Worm (Caenorhabditis elegans) whole organism, L1 larva: ENCODE measurements around the gene col-98.

ENCODE experiments used
- C04F5.9 ChIP-seq: sonication (generic microtip); optimal IDR thresholded peaks from 2 replicates; lab custom pipeline; 2016; ENCODE audit warnings: missing genetic modification characterization, missing compliant biosample characterization
- F16B12.6 ChIP-seq: fragments of 150-350 bp; optimal IDR thresholded peaks from 2 replicates; lab custom pipeline; 2014; ENCODE audit warnings: missing biosample characterization, missing genetic modification characterization
- Y116A8C.19 ChIP-seq: sonication (generic microtip); optimal IDR thresholded peaks from 2 replicates; lab custom pipeline; 2016; ENCODE audit warnings: missing compliant biosample characterization, missing genetic modification characterization, borderline replicate concordance
- aha-1 ChIP-seq: fragments of 150-350 bp; optimal IDR thresholded peaks from 2 replicates; lab custom pipeline; 2014; ENCODE audit warnings: missing biosample characterization, missing genetic modification characterization
- alr-1 ChIP-seq: fragments of 200-800 bp; sonication (Bioruptor generic); optimal IDR thresholded peaks from 2 replicates; lab custom pipeline; 2018; ENCODE audit warnings: borderline replicate concordance, mild to moderate bottlenecking, missing genetic modification characterization, missing compliant biosample characterization
- ceh-63 ChIP-seq: fragments of 200-800 bp; sonication (Bioruptor generic); optimal IDR thresholded peaks from 2 replicates; lab custom pipeline; 2018; ENCODE audit warnings: mild to moderate bottlenecking, missing genetic modification characterization, missing compliant biosample characterization
- ceh-8 ChIP-seq: fragments of 200-800 bp; sonication (Bioruptor generic); optimal IDR thresholded peaks from 2 replicates; lab custom pipeline; 2018; ENCODE audit warnings: mild to moderate bottlenecking, missing genetic modification characterization, moderate library complexity, missing compliant biosample characterization
- dsc-1 ChIP-seq: sonication (generic microtip); optimal IDR thresholded peaks from 2 replicates; lab custom pipeline; 2016; ENCODE audit warnings: mild to moderate bottlenecking, missing genetic modification characterization, missing compliant biosample characterization
- efl-1 ChIP-seq, 4 experiments: fragments of 150-350 bp; optimal IDR thresholded peaks in 3 of 4; peaks in 1 of 4; 1 replicate in 1 of 4; 2 replicates in 3 of 4; lab custom pipeline; 2014; ENCODE audit warnings: missing biosample characterization in 2 of 4, missing genetic modification characterization in 2 of 4, missing genetic modification reagents in 2 of 4
- efl-3 ChIP-seq: fragments of 200-800 bp; sonication (Bioruptor generic); optimal IDR thresholded peaks from 2 replicates; lab custom pipeline; 2018; ENCODE audit warnings: mild to moderate bottlenecking, missing genetic modification characterization, missing compliant biosample characterization
- egl-13 ChIP-seq: sonication (generic microtip); optimal IDR thresholded peaks from 2 replicates; lab custom pipeline; 2016; ENCODE audit warnings: missing genotype, missing genetic modification reagents, missing genetic modification characterization, missing compliant biosample characterization
- elt-3 ChIP-seq, 6 experiments: fragments of 150-350 bp in 1 of 6; sonication (generic microtip); optimal IDR thresholded peaks; 2 replicates each; lab custom pipeline; 2017 to 2018; ENCODE audit warnings: missing biosample characterization in 6 of 6, missing genetic modification characterization in 6 of 6, inconsistent platforms in 1 of 6
- ets-5 ChIP-seq: fragments of 200-800 bp; sonication (Bioruptor generic); IDR thresholded peaks from 2 replicates; pipeline ENCODE4 v1.3.6; 2022; ENCODE audit warnings: missing genetic modification characterization, missing compliant biosample characterization
- fkh-10 ChIP-seq: sonication (generic microtip); optimal IDR thresholded peaks from 2 replicates; lab custom pipeline; 2017; ENCODE audit warnings: missing biosample characterization, missing genetic modification reagents, missing genetic modification characterization
- fkh-8 ChIP-seq: sonication (generic microtip); optimal IDR thresholded peaks from 2 replicates; lab custom pipeline; 2016; ENCODE audit warnings: mild to moderate bottlenecking, missing genetic modification characterization, missing compliant biosample characterization
- fos-1 ChIP-seq: fragments of 150-350 bp; optimal IDR thresholded peaks from 2 replicates; lab custom pipeline; 2014; ENCODE audit warnings: missing biosample characterization, missing genetic modification characterization
- grh-1 ChIP-seq: fragments of 200-800 bp; sonication (Bioruptor generic); IDR thresholded peaks from 2 replicates; pipeline ENCODE4 v1.3.6; 2022; ENCODE audit warnings: missing genetic modification reagents, missing genetic modification characterization, missing compliant biosample characterization
- hlh-17 ChIP-seq: fragments of 200-800 bp; sonication (Bioruptor generic); optimal IDR thresholded peaks from 2 replicates; lab custom pipeline; 2018; ENCODE audit warnings: missing genetic modification characterization, mild to moderate bottlenecking, missing compliant biosample characterization, moderate library complexity, borderline replicate concordance
- hlh-4 ChIP-seq: sonication (generic microtip); optimal IDR thresholded peaks from 2 replicates; lab custom pipeline; 2016; ENCODE audit warnings: mild to moderate bottlenecking, missing genetic modification characterization, missing compliant biosample characterization
- irx-1 ChIP-seq: sonication (generic microtip); optimal IDR thresholded peaks from 2 replicates; lab custom pipeline; 2016; ENCODE audit warnings: missing genetic modification characterization, missing compliant biosample characterization
- jun-1 ChIP-seq: fragments of 150-350 bp; optimal IDR thresholded peaks from 2 replicates; lab custom pipeline; 2014; ENCODE audit warnings: missing biosample characterization, missing genetic modification reagents, missing genetic modification characterization
- lin-14 ChIP-seq: fragments of 200-800 bp; sonication (Bioruptor generic); optimal IDR thresholded peaks from 2 replicates; lab custom pipeline; 2018; ENCODE audit warnings: mild to moderate bottlenecking, missing genetic modification characterization, moderate library complexity, missing compliant biosample characterization
- lin-39 ChIP-seq: fragments of 150-350 bp; optimal IDR thresholded peaks from 2 replicates; lab custom pipeline; 2014; ENCODE audit warnings: missing biosample characterization, missing genetic modification reagents, missing genetic modification characterization
- lsy-2 ChIP-seq, 2 experiments: fragments of 150-350 bp; optimal IDR thresholded peaks; 2 replicates each; lab custom pipeline; 2014; ENCODE audit warnings: missing biosample characterization in 2 of 2, missing genetic modification characterization in 2 of 2
- mab-9 ChIP-seq: fragments of 200-800 bp; sonication (Bioruptor generic); IDR thresholded peaks from 2 replicates; pipeline ENCODE4 v1.3.6; 2022; ENCODE audit warnings: missing genetic modification reagents, missing genetic modification characterization, missing compliant biosample characterization
- mdl-1 ChIP-seq, 2 experiments: fragments of 150-350 bp; optimal IDR thresholded peaks; 2 replicates each; lab custom pipeline; 2014 to 2017; ENCODE audit warnings: missing biosample characterization in 2 of 2, missing genetic modification characterization in 2 of 2, inconsistent platforms in 1 of 2
- mep-1 ChIP-seq: fragments of 150-350 bp; optimal IDR thresholded peaks from 2 replicates; lab custom pipeline; 2014; ENCODE audit warnings: missing biosample characterization, missing genetic modification characterization
- nhr-11 ChIP-seq: fragments of 150-350 bp; optimal IDR thresholded peaks from 2 replicates; lab custom pipeline; 2014; ENCODE audit warnings: missing biosample characterization, missing genetic modification characterization
- nhr-12 ChIP-seq: sonication (generic microtip); optimal IDR thresholded peaks from 2 replicates; lab custom pipeline; 2017; ENCODE audit warnings: missing biosample characterization, missing genetic modification characterization
- nhr-19 ChIP-seq: fragments of 200-800 bp; sonication (Bioruptor generic); conservative IDR thresholded peaks from 2 replicates; pipeline ENCODE4 v1.3.6; 2022; ENCODE audit warnings: missing genetic modification characterization, missing compliant biosample characterization
- nhr-20 ChIP-seq: sonication (generic microtip); optimal IDR thresholded peaks from 2 replicates; lab custom pipeline; 2016; ENCODE audit warnings: mild to moderate bottlenecking, missing genetic modification characterization, missing compliant biosample characterization
- nhr-237 ChIP-seq: fragments of 150-350 bp; optimal IDR thresholded peaks from 2 replicates; lab custom pipeline; 2014; ENCODE audit warnings: missing biosample characterization, missing genetic modification characterization
- nhr-47 ChIP-seq: sonication (generic microtip); optimal IDR thresholded peaks from 2 replicates; lab custom pipeline; 2016; ENCODE audit warnings: mild to moderate bottlenecking, missing genetic modification characterization, moderate library complexity, missing compliant biosample characterization
- nhr-71 ChIP-seq: sonication (generic microtip); optimal IDR thresholded peaks from 2 replicates; lab custom pipeline; 2016; ENCODE audit warnings: mild to moderate bottlenecking, missing genetic modification characterization, moderate library complexity, missing compliant biosample characterization
- nhr-84 ChIP-seq: sonication (generic microtip); optimal IDR thresholded peaks from 2 replicates; lab custom pipeline; 2017; ENCODE audit warnings: missing biosample characterization, missing genetic modification characterization
- nhr-85 ChIP-seq: sonication (generic microtip); peaks from one replicate; lab custom pipeline; 2016; ENCODE audit warnings: missing genetic modification characterization, inconsistent platforms, missing compliant biosample characterization
- pax-3 ChIP-seq: fragments of 200-800 bp; sonication (Bioruptor generic); optimal IDR thresholded peaks from 2 replicates; lab custom pipeline; 2018; ENCODE audit warnings: mild to moderate bottlenecking, missing genetic modification characterization, moderate library complexity, missing compliant biosample characterization
- snu-23 ChIP-seq: sonication (generic microtip); optimal IDR thresholded peaks from 2 replicates; lab custom pipeline; 2016; ENCODE audit warnings: missing genetic modification characterization, missing compliant biosample characterization
- sptf-1 ChIP-seq: fragments of 150-350 bp; optimal IDR thresholded peaks from 2 replicates; lab custom pipeline; 2014; ENCODE audit warnings: missing biosample characterization, missing genetic modification characterization
- sup-37 ChIP-seq: fragments of 200-800 bp; sonication (Bioruptor generic); optimal IDR thresholded peaks from 2 replicates; lab custom pipeline; 2018; ENCODE audit warnings: mild to moderate bottlenecking, missing genetic modification characterization, missing compliant biosample characterization
- unc-130 ChIP-seq: fragments of 150-350 bp; optimal IDR thresholded peaks from 2 replicates; lab custom pipeline; 2017; ENCODE audit warnings: missing biosample characterization, missing genetic modification characterization, inconsistent platforms
- unc-62 ChIP-seq: fragments of 150-350 bp; optimal IDR thresholded peaks from 2 replicates; lab custom pipeline; 2014; ENCODE audit warnings: missing biosample characterization, missing genetic modification reagents, missing genetic modification characterization
- unc-86 ChIP-seq: sonication (generic microtip); optimal IDR thresholded peaks from 2 replicates; lab custom pipeline; 2016; ENCODE audit warnings: missing genetic modification characterization, missing compliant biosample characterization
- unc-98 ChIP-seq: fragments of 200-800 bp; sonication (Bioruptor generic); IDR thresholded peaks from 2 replicates; pipeline ENCODE4 v1.3.6; 2022; ENCODE audit warnings: missing genetic modification characterization, missing compliant biosample characterization
- zag-1 ChIP-seq: fragments of 150-350 bp; optimal IDR thresholded peaks from 2 replicates; lab custom pipeline; 2014; ENCODE audit warnings: missing biosample characterization, missing genetic modification characterization
- zip-4 ChIP-seq: fragments of 200-800 bp; sonication (Bioruptor generic); optimal IDR thresholded peaks from 2 replicates; lab custom pipeline; 2018; ENCODE audit warnings: mild to moderate bottlenecking, missing genetic modification characterization, moderate library complexity, missing compliant biosample characterization

The col-98 gene

ce11 chrIII:13064213-13065184 is 45.7 kb downstream of the col-98 start (continued):
- TF ChIP-seq ceh-63 (GFP tag; lab: Kevin White, UChicago) (no peak), jun-1 (tag; lab: Kevin White, UChicago) (no peak), C04F5.9 (no peak), elt-3 (tag; optimal IDR thresholded peaks at IDR 0.05; lab: Kevin White, UChicago) (peak in 2 of 6 experiments; percentile 11 to 13), unc-98 (GFP tag; lab: Robert Waterston, UW) (no peak), unc-86 (tag; lab: Kevin White, UChicago) (no peak), hlh-17 (GFP tag; lab: Kevin White, UChicago) (no peak), zag-1 (tag; lab: Kevin White, UChicago) (no peak), lin-39 (tag; lab: Kevin White, UChicago) (no peak), irx-1 (no peak), F16B12.6 (tag; lab: Kevin White, UChicago) (no peak), ceh-8 (GFP tag; lab: Kevin White, UChicago) (no peak), nhr-19 (peak; percentile 50), unc-62 (GFP tag; lab: Kevin White, UChicago) (no peak), nhr-20 (tag; lab: Kevin White, UChicago) (peak; percentile 68), pax-3 (tag; lab: Kevin White, UChicago) (peak; percentile 17), unc-130 (tag; lab: Kevin White, UChicago) (no peak), Y116A8C.19 (no peak), hlh-4 (no peak), grh-1 (GFP tag; lab: Robert Waterston, UW) (no peak), nhr-237 (tag; lab: Kevin White, UChicago) (no peak), mab-9 (GFP tag; lab: Robert Waterston, UW) (no peak), nhr-85 (tag; lab: Kevin White, UChicago) (peak; percentile 87), nhr-12 (no peak), fkh-8 (tag; lab: Kevin White, UChicago) (peak; percentile 27)

- TF ChIP-seq nhr-84, result no peak
- no peak for TF ChIP-seq fos-1
- TF ChIP-seq ceh-63 (GFP tag; lab: Kevin White, UChicago), result peak; percentile 22
- no peak for TF ChIP-seq zip-4
- TF ChIP-seq alr-1, result no peak
- no peak for TF ChIP-seq efl-3 (GFP tag; lab: Kevin White, UChicago)
- no peak for TF ChIP-seq lin-39 (tag; lab: Kevin White, UChicago)
- no peak for TF ChIP-seq lsy-2 (tag; optimal IDR thresholded peaks at IDR 0.05; lab: Kevin White, UChicago)
- TF ChIP-seq snu-23 (GFP tag; lab: Kevin White, UChicago), result no peak
- TF ChIP-seq nhr-237 (tag; lab: Kevin White, UChicago), result no peak
- peak; percentile 80 for TF ChIP-seq lin-14 (GFP tag; lab: Kevin White, UChicago)
- TF ChIP-seq ets-5 (GFP tag; lab: Robert Waterston, UW), result no peak
- no peak for TF ChIP-seq fkh-10 (GFP tag; lab: Kevin White, UChicago)
- TF ChIP-seq sup-37 (GFP tag; lab: Kevin White, UChicago), result no peak
- no peak for TF ChIP-seq nhr-47 (tag; lab: Kevin White, UChicago)
- peak; percentile 16 for TF ChIP-seq mep-1
- TF ChIP-seq egl-13 (tag; lab: Kevin White, UChicago), result no peak
- no peak for TF ChIP-seq efl-1 (optimal IDR thresholded peaks at IDR 0.05; lab: Kevin White, UChicago)
- no peak for TF ChIP-seq efl-1 (GFP tag; optimal IDR thresholded peaks at IDR 0.05 in 1 of 2; lab: Kevin White, UChicago)
- TF ChIP-seq irx-1, result no peak
- TF ChIP-seq nhr-85 (tag; lab: Kevin White, UChicago), result peak; percentile 86
- TF ChIP-seq sptf-1, result no peak
- peak in 1 of 2 experiments; percentile 6 for TF ChIP-seq mdl-1 (tag; optimal IDR thresholded peaks at IDR 0.05; lab: Kevin White, UChicago)
- TF ChIP-seq nhr-71, result peak; percentile 11
- TF ChIP-seq dsc-1 (tag; lab: Kevin White, UChicago), result no peak
- TF ChIP-seq aha-1 (tag; lab: Kevin White, UChicago), result no peak
- no peak for TF ChIP-seq nhr-11
- TF ChIP-seq pax-3 (tag; lab: Kevin White, UChicago), result no peak
- TF ChIP-seq, all 84 proteins: peak for 6
These were observed 46.9 kb downstream of the col-98 start for ce11 chrIII:13065694-13066093.
